Fruit fly (Drosophila melanogaster) whole organism, embryonic: Measurements from ENCODE around the gene Polr3E.

Source experiments
- ATbp ChIP-seq: fragments of 200-800 bp; sonication (Bioruptor generic); optimal IDR thresholded peaks from 2 replicates; lab custom pipeline; 2017; ENCODE audit warnings: missing biosample characterization, mild to moderate bottlenecking, missing genetic modification characterization, missing genetic modification reagents
- Asciz ChIP-seq: fragments of 200-800 bp; sonication (Bioruptor generic); optimal IDR thresholded peaks from 2 replicates; lab custom pipeline; 2017; ENCODE audit warnings: missing biosample characterization, mild to moderate bottlenecking, missing genetic modification characterization, missing genetic modification reagents
- BEAF-32 ChIP-seq: fragments of 200-800 bp; sonication (Bioruptor generic); optimal IDR thresholded peaks from 3 replicates; lab custom pipeline; 2017; ENCODE audit warnings: missing biosample characterization, missing genetic modification characterization, mild to moderate bottlenecking, moderate library complexity, missing genetic modification reagents
- CG10209 ChIP-seq: fragments of 200-800 bp; sonication (Bioruptor generic); optimal IDR thresholded peaks from 3 replicates; lab custom pipeline; 2017; ENCODE audit warnings: missing biosample characterization, mild to moderate bottlenecking, missing genetic modification characterization, missing genetic modification reagents
- CG10274 ChIP-seq: fragments of 200-800 bp; sonication (Bioruptor generic); optimal IDR thresholded peaks from 3 replicates; lab custom pipeline; 2017; ENCODE audit warnings: missing biosample characterization, mild to moderate bottlenecking, missing genetic modification characterization
- CG12104 ChIP-seq: fragments of 200-800 bp; sonication (Bioruptor generic); optimal IDR thresholded peaks from 3 replicates; lab custom pipeline; 2016; ENCODE audit warnings: missing biosample characterization, missing genetic modification characterization
- CG12391 ChIP-seq: fragments of 200-800 bp; sonication (Bioruptor generic); optimal IDR thresholded peaks from 3 replicates; lab custom pipeline; 2018; ENCODE audit warnings: missing biosample characterization, mild to moderate bottlenecking, missing genetic modification characterization, moderate library complexity
- CG12769 ChIP-seq: fragments of 200-800 bp; sonication (Bioruptor generic); optimal IDR thresholded peaks from 2 replicates; lab custom pipeline; 2019; ENCODE audit warnings: missing biosample characterization, mild to moderate bottlenecking, missing genetic modification characterization, moderate library complexity
- CG13624 ChIP-seq: fragments of 200-800 bp; sonication (Bioruptor generic); optimal IDR thresholded peaks from 2 replicates; lab custom pipeline; 2016; ENCODE audit warnings: missing biosample characterization, missing genetic modification characterization
- CG14050 ChIP-seq: fragments of 200-800 bp; sonication (Bioruptor generic); IDR thresholded peaks from 3 replicates; pipeline ENCODE4 v1.3.6; 2022; ENCODE audit warnings: missing biosample characterization, missing genetic modification characterization
- CG1647 ChIP-seq: fragments of 200-800 bp; sonication (Bioruptor generic); optimal IDR thresholded peaks from 3 replicates; lab custom pipeline; 2016; ENCODE audit warnings: missing biosample characterization, missing genetic modification characterization
- CG18262 ChIP-seq: fragments of 200-800 bp; optimal IDR thresholded peaks from 3 replicates; lab custom pipeline; 2019; ENCODE audit warnings: missing biosample characterization, mild to moderate bottlenecking, missing genetic modification characterization, moderate library complexity
- CG18476 ChIP-seq: fragments of 200-800 bp; sonication (Bioruptor generic); optimal IDR thresholded peaks from 2 replicates; lab custom pipeline; 2016; ENCODE audit warnings: missing biosample characterization, mild to moderate bottlenecking, missing genetic modification characterization
- CG2120 ChIP-seq: fragments of 200-800 bp; sonication (Bioruptor generic); optimal IDR thresholded peaks from 3 replicates; lab custom pipeline; 2016; ENCODE audit warnings: missing biosample characterization, missing genetic modification characterization
- CG2712 ChIP-seq: fragments of 200-800 bp; optimal IDR thresholded peaks from 3 replicates; lab custom pipeline; 2019; ENCODE audit warnings: missing biosample characterization, mild to moderate bottlenecking, missing genetic modification characterization, moderate library complexity
- CG3065 ChIP-seq: fragments of 200-800 bp; sonication (Bioruptor generic); optimal IDR thresholded peaks from 2 replicates; lab custom pipeline; 2016; ENCODE audit warnings: missing biosample characterization, missing genetic modification characterization
- CG43689 ChIP-seq: fragments of 200-800 bp; sonication (Bioruptor generic); IDR thresholded peaks from 2 replicates; pipeline ENCODE4 v1.3.6; 2022; ENCODE audit warnings: missing biosample characterization, missing genetic modification characterization
- CG4820 ChIP-seq: fragments of 200-800 bp; sonication (Bioruptor generic); optimal IDR thresholded peaks from 3 replicates; lab custom pipeline; 2016; ENCODE audit warnings: missing biosample characterization, missing genetic modification characterization
- CG5180 ChIP-seq: fragments of 200-800 bp; sonication (Bioruptor generic); optimal IDR thresholded peaks from 3 replicates; lab custom pipeline; 2017; ENCODE audit warnings: missing biosample characterization, missing genetic modification characterization, mild to moderate bottlenecking, moderate library complexity, missing genetic modification reagents
- CG7786 ChIP-seq: fragments of 200-800 bp; sonication (Bioruptor generic); optimal IDR thresholded peaks from 2 replicates; lab custom pipeline; 2016; ENCODE audit warnings: missing biosample characterization, missing genetic modification characterization
- CG8765 ChIP-seq: fragments of 200-800 bp; sonication (Bioruptor generic); IDR thresholded peaks from 2 replicates; pipeline ENCODE4 v1.3.6; 2022; ENCODE audit warnings: missing biosample characterization, missing genetic modification characterization
- CrebB ChIP-seq: fragments of 200-800 bp; sonication (Bioruptor generic); optimal IDR thresholded peaks from 3 replicates; lab custom pipeline; 2018; ENCODE audit warnings: missing biosample characterization, mild to moderate bottlenecking, missing genetic modification characterization
- D19A ChIP-seq: fragments of 200-800 bp; optimal IDR thresholded peaks from 3 replicates; lab custom pipeline; 2019; ENCODE audit warnings: missing biosample characterization, mild to moderate bottlenecking, missing genetic modification characterization, moderate library complexity
- Deaf1 ChIP-seq: fragments of 200-800 bp; optimal IDR thresholded peaks from 3 replicates; lab custom pipeline; 2019; ENCODE audit warnings: missing biosample characterization, mild to moderate bottlenecking, missing genetic modification characterization, moderate library complexity
- Dfd ChIP-seq, 2 experiments: fragments of >200 bp; optimal IDR thresholded peaks; 2 replicates each; lab custom pipeline; 2017; ENCODE audit warnings: missing biosample characterization in 2 of 2, missing genetic modification characterization in 2 of 2
- Dll ChIP-seq: fragments of 200-800 bp; sonication (Bioruptor generic); IDR thresholded peaks from 4 replicates; pipeline ENCODE4 v1.3.6; 2022; ENCODE audit warnings: missing biosample characterization, missing genetic modification characterization; ENCODE audit not compliant: partially characterized antibody
- Hmx ChIP-seq: fragments of 200-800 bp; sonication (Bioruptor generic); optimal IDR thresholded peaks from 2 replicates; lab custom pipeline; 2016; ENCODE audit warnings: missing biosample characterization, missing genetic modification characterization
- Hr3 ChIP-seq: fragments of 200-800 bp; sonication (Bioruptor generic); optimal IDR thresholded peaks from 3 replicates; lab custom pipeline; 2016; ENCODE audit warnings: missing biosample characterization, missing genetic modification characterization
- MTF-1 ChIP-seq: fragments of 200-800 bp; sonication (Bioruptor generic); optimal IDR thresholded peaks from 2 replicates; lab custom pipeline; 2018; ENCODE audit warnings: missing biosample characterization, mild to moderate bottlenecking, missing genetic modification characterization, borderline replicate concordance
- Max ChIP-seq: fragments of 200-800 bp; sonication (Bioruptor generic); optimal IDR thresholded peaks from 2 replicates; lab custom pipeline; 2016; ENCODE audit warnings: missing biosample characterization, mild to moderate bottlenecking, missing genetic modification characterization
- NC2α ChIP-seq: fragments of 200-800 bp; sonication (Bioruptor generic); optimal IDR thresholded peaks from 2 replicates; lab custom pipeline; 2016; ENCODE audit warnings: missing biosample characterization, missing genetic modification characterization
- Optix ChIP-seq: fragments of 200-800 bp; sonication (Bioruptor generic); IDR thresholded peaks from 3 replicates; pipeline ENCODE4 v1.3.6; 2022; ENCODE audit warnings: missing biosample characterization, missing genetic modification characterization
- PHDP ChIP-seq: fragments of 200-800 bp; sonication (Bioruptor generic); optimal IDR thresholded peaks from 3 replicates; lab custom pipeline; 2018; ENCODE audit warnings: missing biosample characterization, mild to moderate bottlenecking, missing genetic modification characterization, moderate library complexity
- Scr ChIP-seq: fragments of 200-800 bp; sonication (Bioruptor generic); IDR thresholded peaks from 2 replicates; pipeline ENCODE4 v1.3.6; 2022; ENCODE audit warnings: missing biosample characterization, missing genetic modification characterization; ENCODE audit not compliant: partially characterized antibody
- Taf1 ChIP-seq: fragments of 200-800 bp; sonication (Bioruptor generic); IDR thresholded peaks from 2 replicates; pipeline ENCODE4 v1.3.6; 2022; ENCODE audit warnings: missing biosample characterization, missing genetic modification characterization
- Trl ChIP-seq, 3 experiments: fragments of >200 bp in 2 of 3; fragments of 200-800 bp in 1 of 3; sonication (Bioruptor generic) in 1 of 3; optimal IDR thresholded peaks; 2 replicates in 1 of 3; 3 replicates in 2 of 3; lab custom pipeline; 2016 to 2017; ENCODE audit warnings: missing biosample characterization in 1 of 3, missing genetic modification characterization in 1 of 3
- ab ChIP-seq: fragments of 200-800 bp; sonication (Bioruptor generic); optimal IDR thresholded peaks from 2 replicates; lab custom pipeline; 2016; ENCODE audit warnings: missing biosample characterization, missing genetic modification characterization
- ara ChIP-seq: fragments of 200-800 bp; sonication (Bioruptor generic); IDR thresholded peaks from 2 replicates; pipeline ENCODE4 v1.3.6; 2022; ENCODE audit warnings: missing biosample characterization, missing genetic modification characterization
- ci ChIP-seq: fragments of 200-800 bp; sonication (Bioruptor generic); IDR thresholded peaks from 3 replicates; pipeline ENCODE4 v1.3.6; 2022; ENCODE audit warnings: missing biosample characterization, missing genetic modification characterization
- en ChIP-seq: fragments of 200-800 bp; sonication (Bioruptor generic); optimal IDR thresholded peaks from 2 replicates; lab custom pipeline; 2016; ENCODE audit warnings: missing biosample characterization, missing genetic modification characterization
- esg ChIP-seq: fragments of 200-800 bp; sonication (Bioruptor generic); conservative IDR thresholded peaks from 2 replicates; pipeline ENCODE4 v1.3.6; 2022; ENCODE audit warnings: missing biosample characterization, missing genetic modification characterization
- gce ChIP-seq: fragments of 200-800 bp; sonication (Bioruptor generic); IDR thresholded peaks from 3 replicates; pipeline ENCODE4 v1.3.6; 2022; ENCODE audit warnings: missing biosample characterization, missing genetic modification characterization
- jing ChIP-seq: fragments of 200-800 bp; sonication (Bioruptor generic); optimal IDR thresholded peaks from 2 replicates; lab custom pipeline; 2018; ENCODE audit warnings: missing biosample characterization, mild to moderate bottlenecking, missing genetic modification characterization
- nerfin-1 ChIP-seq: fragments of 200-800 bp; sonication (Bioruptor generic); optimal IDR thresholded peaks from 3 replicates; lab custom pipeline; 2019; ENCODE audit warnings: missing biosample characterization, mild to moderate bottlenecking, missing genetic modification characterization, moderate library complexity
- p53 ChIP-seq: fragments of 200-800 bp; sonication (Bioruptor generic); optimal IDR thresholded peaks from 2 replicates; lab custom pipeline; 2016; ENCODE audit warnings: missing biosample characterization, missing genetic modification characterization
- pnt ChIP-seq: fragments of 200-800 bp; sonication (Bioruptor generic); optimal IDR thresholded peaks from 3 replicates; lab custom pipeline; 2016; ENCODE audit warnings: missing biosample characterization, missing genetic modification characterization
- ranshi ChIP-seq: fragments of 200-800 bp; sonication (Bioruptor generic); IDR thresholded peaks from 2 replicates; pipeline ENCODE4 v1.3.6; 2022; ENCODE audit warnings: missing biosample characterization, missing genetic modification characterization
- sc ChIP-seq, 3 experiments: fragments of >200 bp in 2 of 3; fragments of 200-800 bp in 1 of 3; sonication (Bioruptor generic) in 1 of 3; optimal IDR thresholded peaks; 2 replicates in 2 of 3; 3 replicates in 1 of 3; lab custom pipeline; 2017; ENCODE audit warnings: mild to moderate bottlenecking in 1 of 3, missing biosample characterization in 1 of 3, missing genetic modification characterization in 1 of 3, missing genetic modification reagents in 1 of 3
- tna ChIP-seq: fragments of 200-800 bp; sonication (Bioruptor generic); IDR thresholded peaks from 2 replicates; pipeline ENCODE4 v1.3.6; 2022; ENCODE audit warnings: missing biosample characterization, missing genetic modification characterization; ENCODE audit not compliant: partially characterized antibody
- wor ChIP-seq: fragments of 200-800 bp; sonication (Bioruptor generic); IDR thresholded peaks from 2 replicates; pipeline ENCODE4 v1.3.6; 2022; ENCODE audit warnings: missing biosample characterization, missing genetic modification characterization

The Polr3E gene

DNA sequence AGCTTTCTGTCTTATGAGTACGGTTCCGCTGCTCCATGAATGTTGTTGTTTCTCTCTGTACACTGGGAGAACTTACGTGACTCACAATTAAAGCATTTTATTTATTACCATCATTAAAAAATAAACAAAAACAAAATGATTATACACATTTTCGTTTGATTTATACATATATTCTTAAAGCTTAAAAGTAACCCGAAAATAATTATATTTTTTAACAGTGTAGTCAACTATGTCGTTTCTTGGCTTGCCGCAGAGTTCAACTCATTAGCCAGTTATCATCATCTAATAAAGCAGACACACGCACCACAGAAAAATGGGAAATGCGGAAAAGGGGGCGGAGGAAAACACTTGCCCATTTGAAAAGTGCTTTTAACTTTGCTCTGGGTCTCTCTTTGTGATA is 5.8 kb downstream of the Polr3E start (continued):
- no peak for TF ChIP-seq Dll (GFP tag; lab: Robert Waterston, UW)
- peak; percentile 54 for TF ChIP-seq CG1647 (GFP tag; lab: Kevin White, UChicago)
- no peak for TF ChIP-seq BEAF-32 (GFP tag; lab: Kevin White, UChicago)
- TF ChIP-seq CG2712 (tag; lab: Kevin White, UChicago): peak; percentile 88
- no peak for TF ChIP-seq p53 (GFP tag; lab: Kevin White, UChicago)
- TF ChIP-seq nerfin-1: peak; percentile 60
- TF ChIP-seq CG8765 (GFP tag; lab: Robert Waterston, UW): no peak
- TF ChIP-seq NC2α (GFP tag; lab: Kevin White, UChicago): no peak
- peak; percentile 89 for TF ChIP-seq PHDP (tag; lab: Kevin White, UChicago)
- peak; percentile 62 for TF ChIP-seq CG13624
- TF ChIP-seq MTF-1: peak; percentile 62
- no peak; the same call in 2 of the 3 replicates for TF ChIP-seq Optix (GFP tag; lab: Robert Waterston, UW)
- TF ChIP-seq D19A (tag; lab: Kevin White, UChicago): peak; percentile 79
- TF ChIP-seq Max (GFP tag; lab: Kevin White, UChicago): peak; percentile 71
- TF ChIP-seq ATbp (GFP tag; lab: Kevin White, UChicago): peak; percentile 78
- TF ChIP-seq CG10209 (GFP tag; lab: Kevin White, UChicago): peak; percentile 78
- no peak for TF ChIP-seq ab (GFP tag; lab: Kevin White, UChicago)
- peak; percentile 51 for TF ChIP-seq jing (GFP tag; lab: Kevin White, UChicago)
- TF ChIP-seq Asciz (GFP tag; lab: Kevin White, UChicago): peak; percentile 59
- peak; percentile 81 for TF ChIP-seq ranshi (GFP tag; lab: Robert Waterston, UW)
- TF ChIP-seq Hmx (GFP tag; lab: Kevin White, UChicago): peak; percentile 47
- peak; percentile 41 for TF ChIP-seq en (GFP tag; lab: Kevin White, UChicago)
- TF ChIP-seq Trl (optimal IDR thresholded peaks at IDR 0.05; lab: Kevin White, UChicago): no peak
- peak; percentile 36 for TF ChIP-seq Trl (GFP tag; optimal IDR thresholded peaks at IDR 0.05; lab: Kevin White, UChicago)
- TF ChIP-seq CG2120: peak; percentile 87
- peak; percentile 82 for TF ChIP-seq ci (GFP tag; lab: Robert Waterston, UW)
- TF ChIP-seq sc (optimal IDR thresholded peaks at IDR 0.05; lab: Kevin White, UChicago): no peak
- peak; percentile 51 for TF ChIP-seq sc (GFP tag; optimal IDR thresholded peaks at IDR 0.05; lab: Kevin White, UChicago)
- no peak for TF ChIP-seq Dfd (GFP tag; optimal IDR thresholded peaks at IDR 0.05; lab: Kevin White, UChicago)
- peak; percentile 46 for TF ChIP-seq CG10274 (GFP tag; lab: Kevin White, UChicago)
- TF ChIP-seq CG43689: peak; percentile 37; the same call in 1 of the 2 replicates
- peak; percentile 37 for TF ChIP-seq CG7786
- peak; percentile 76 for TF ChIP-seq esg (GFP tag; lab: Robert Waterston, UW)
- 0 out of 2 replicates have a peak, but pooled peaks have one; percentile 35 for TF ChIP-seq wor (GFP tag; lab: Robert Waterston, UW)
- TF ChIP-seq CG5180 (GFP tag; lab: Kevin White, UChicago): peak; percentile 7
- TF ChIP-seq Hr3 (GFP tag; lab: Kevin White, UChicago): peak; percentile 76
- peak; percentile 79 for TF ChIP-seq CG12769 (tag; lab: Kevin White, UChicago)
- TF ChIP-seq gce (GFP tag; lab: Robert Waterston, UW): no peak
- TF ChIP-seq ara: peak; percentile 75
- TF ChIP-seq CG4820 (GFP tag; lab: Kevin White, UChicago): peak; percentile 63
- peak; percentile 62 for TF ChIP-seq Deaf1 (tag; lab: Kevin White, UChicago)
- TF ChIP-seq Scr (GFP tag; lab: Robert Waterston, UW): no peak
- TF ChIP-seq CG12104 (GFP tag; lab: Kevin White, UChicago): peak; percentile 63
- TF ChIP-seq CG18262 (tag; lab: Kevin White, UChicago): peak; percentile 83
- peak; percentile 51; the same call in 2 of the 3 replicates for TF ChIP-seq CG14050
- peak; percentile 61 for TF ChIP-seq CrebB (tag; lab: Kevin White, UChicago)
- TF ChIP-seq CG12391: peak; percentile 89
- TF ChIP-seq pnt: peak; percentile 41
- TF ChIP-seq CG18476 (GFP tag; lab: Kevin White, UChicago): peak; percentile 58
- TF ChIP-seq Taf1 (GFP tag; lab: Robert Waterston, UW): no peak
- TF ChIP-seq CG3065 (GFP tag; lab: Kevin White, UChicago): peak; percentile 53
- TF ChIP-seq tna (GFP tag; lab: Robert Waterston, UW): no peak
